Fruit fly (Drosophila melanogaster) whole organism, embryonic: ENCODE measurements around the gene papi.

Source experiments
- Adf1 ChIP-seq: fragments of 200-800 bp; sonication (Bioruptor generic); IDR thresholded peaks from 2 replicates; pipeline ENCODE4 v1.3.6; 2022; ENCODE audit warnings: missing biosample characterization, missing genetic modification characterization
- B-H2 ChIP-seq: fragments of 200-800 bp; sonication (Bioruptor generic); optimal IDR thresholded peaks from 2 replicates; lab custom pipeline; 2018; ENCODE audit warnings: missing biosample characterization, mild to moderate bottlenecking, missing genetic modification characterization
- CG10209 ChIP-seq: fragments of 200-800 bp; sonication (Bioruptor generic); optimal IDR thresholded peaks from 3 replicates; lab custom pipeline; 2017; ENCODE audit warnings: missing biosample characterization, mild to moderate bottlenecking, missing genetic modification characterization, missing genetic modification reagents
- CG10366 ChIP-seq: fragments of 200-800 bp; sonication (Bioruptor generic); IDR thresholded peaks from 2 replicates; pipeline ENCODE4 v1.3.6; 2022; ENCODE audit warnings: missing biosample characterization, missing genetic modification characterization
- CG10462 ChIP-seq: fragments of 200-800 bp; sonication (Bioruptor generic); optimal IDR thresholded peaks from 2 replicates; lab custom pipeline; 2016; ENCODE audit warnings: missing biosample characterization, missing genetic modification characterization
- CG10543 ChIP-seq: fragments of 200-800 bp; sonication (Bioruptor generic); optimal IDR thresholded peaks from 3 replicates; lab custom pipeline; 2017; ENCODE audit warnings: missing biosample characterization, mild to moderate bottlenecking, missing genetic modification characterization, moderate library complexity
- CG11085 ChIP-seq: fragments of 200-800 bp; sonication (Bioruptor generic); IDR thresholded peaks from 2 replicates; pipeline ENCODE4 v1.3.6; 2022; ENCODE audit warnings: missing biosample characterization, missing genetic modification characterization
- CG1602 ChIP-seq: fragments of 200-800 bp; sonication (Bioruptor generic); optimal IDR thresholded peaks from 3 replicates; lab custom pipeline; 2016; ENCODE audit warnings: missing biosample characterization, missing genetic modification characterization
- CG16779 ChIP-seq: fragments of 200-800 bp; sonication (Bioruptor generic); IDR thresholded peaks from 2 replicates; pipeline ENCODE4 v1.3.6; 2022; ENCODE audit warnings: missing biosample characterization, missing genetic modification characterization
- CG31224 ChIP-seq: fragments of 200-800 bp; sonication (Bioruptor generic); IDR thresholded peaks from 2 replicates; pipeline ENCODE4 v1.3.6; 2022; ENCODE audit warnings: missing biosample characterization, missing genetic modification characterization
- CG3281 ChIP-seq: fragments of 200-800 bp; sonication (Bioruptor generic); optimal IDR thresholded peaks from 3 replicates; lab custom pipeline; 2017; ENCODE audit warnings: missing biosample characterization, mild to moderate bottlenecking, missing genetic modification characterization
- CG9817 ChIP-seq: fragments of 200-800 bp; sonication (Bioruptor generic); optimal IDR thresholded peaks from 2 replicates; lab custom pipeline; 2018; ENCODE audit warnings: missing biosample characterization, mild to moderate bottlenecking, missing genetic modification characterization, moderate library complexity
- CTCF ChIP-seq: fragments of 200-800 bp; sonication (Bioruptor generic); optimal IDR thresholded peaks from 2 replicates; lab custom pipeline; 2017; ENCODE audit warnings: missing biosample characterization, mild to moderate bottlenecking, missing genetic modification characterization, moderate library complexity
- Fer1 ChIP-seq: fragments of 200-800 bp; sonication (Bioruptor generic); optimal IDR thresholded peaks from 2 replicates; lab custom pipeline; 2017; ENCODE audit warnings: missing biosample characterization, mild to moderate bottlenecking, missing genetic modification characterization
- HHEX ChIP-seq: fragments of 200-800 bp; sonication (Bioruptor generic); optimal IDR thresholded peaks from 3 replicates; lab custom pipeline; 2017; ENCODE audit warnings: missing biosample characterization, mild to moderate bottlenecking, missing genetic modification characterization, missing genetic modification reagents
- HLH3B ChIP-seq: fragments of 200-800 bp; sonication (Bioruptor generic); IDR thresholded peaks from 2 replicates; pipeline ENCODE4 v1.3.6; 2022; ENCODE audit warnings: missing biosample characterization, missing genetic modification characterization
- HLH54F ChIP-seq: fragments of 200-800 bp; sonication (Bioruptor generic); optimal IDR thresholded peaks from 3 replicates; lab custom pipeline; 2016; ENCODE audit warnings: missing biosample characterization, missing genetic modification characterization
- Jarid2 ChIP-seq: fragments of 200-800 bp; sonication (Bioruptor generic); optimal IDR thresholded peaks from 3 replicates; lab custom pipeline; 2017; ENCODE audit warnings: mild to moderate bottlenecking, missing biosample characterization, missing genetic modification reagents, missing genetic modification characterization
- Med ChIP-seq: fragments of 200-800 bp; sonication (Bioruptor generic); peaks from one replicate; lab custom pipeline; 2016; ENCODE audit warnings: missing biosample characterization, missing genetic modification characterization, mild to moderate bottlenecking, inconsistent platforms, moderate library complexity
- Neu2 ChIP-seq: fragments of 200-800 bp; sonication (Bioruptor generic); optimal IDR thresholded peaks from 3 replicates; lab custom pipeline; 2016; ENCODE audit warnings: missing biosample characterization, missing genetic modification characterization, borderline replicate concordance
- Side ChIP-seq: fragments of 200-800 bp; sonication (Bioruptor generic); optimal IDR thresholded peaks from 2 replicates; lab custom pipeline; 2016; ENCODE audit warnings: missing biosample characterization, missing genetic modification characterization
- Sry-δ ChIP-seq: fragments of 200-800 bp; sonication (Bioruptor generic); optimal IDR thresholded peaks from 2 replicates; lab custom pipeline; 2016; ENCODE audit warnings: missing biosample characterization, missing genetic modification characterization
- YL-1 ChIP-seq: fragments of 200-800 bp; sonication (Bioruptor generic); optimal IDR thresholded peaks from 3 replicates; lab custom pipeline; 2017; ENCODE audit warnings: missing biosample characterization, mild to moderate bottlenecking, missing genetic modification characterization
- abd-A ChIP-seq: fragments of 200-800 bp; sonication (Bioruptor generic); optimal IDR thresholded peaks from 3 replicates; lab custom pipeline; 2019; ENCODE audit warnings: missing biosample characterization, mild to moderate bottlenecking, missing genetic modification characterization, moderate library complexity
- bcd ChIP-seq: fragments of 200-800 bp; sonication (Bioruptor generic); optimal IDR thresholded peaks from 2 replicates; lab custom pipeline; 2017; ENCODE audit warnings: missing biosample characterization, mild to moderate bottlenecking, missing genetic modification characterization
- chinmo ChIP-seq: fragments of 200-800 bp; sonication (Bioruptor generic); IDR thresholded peaks from 4 replicates; pipeline ENCODE4 v1.3.6; 2022; ENCODE audit warnings: missing biosample characterization, missing genetic modification characterization; ENCODE audit not compliant: partially characterized antibody
- ci ChIP-seq: fragments of 200-800 bp; sonication (Bioruptor generic); IDR thresholded peaks from 3 replicates; pipeline ENCODE4 v1.3.6; 2022; ENCODE audit warnings: missing biosample characterization, missing genetic modification characterization
- croc ChIP-seq: fragments of 200-800 bp; sonication (Bioruptor generic); conservative IDR thresholded peaks from 3 replicates; pipeline ENCODE4 v1.3.6; 2022; ENCODE audit warnings: missing biosample characterization, missing genetic modification characterization
- cwo ChIP-seq: fragments of 200-800 bp; sonication (Bioruptor generic); optimal IDR thresholded peaks from 3 replicates; lab custom pipeline; 2017; ENCODE audit warnings: missing biosample characterization, missing genetic modification characterization, mild to moderate bottlenecking, moderate library complexity, missing genetic modification reagents
- her ChIP-seq: fragments of 200-800 bp; sonication (Bioruptor generic); optimal IDR thresholded peaks from 2 replicates; lab custom pipeline; 2016; ENCODE audit warnings: missing biosample characterization, missing genetic modification characterization
- hkb ChIP-seq, 2 experiments: fragments of 200-800 bp in 1 of 2; fragments of >200 bp in 1 of 2; sonication (Bioruptor generic) in 1 of 2; IDR thresholded peaks in 1 of 2; optimal IDR thresholded peaks in 1 of 2; 2 replicates each; pipeline versions ENCODE4 v1.3.6 to Lab custom; 2017 to 2022; ENCODE audit warnings: missing biosample characterization in 1 of 2, missing genetic modification characterization in 1 of 2
- hth ChIP-seq: fragments of >200 bp; optimal IDR thresholded peaks from 2 replicates; lab custom pipeline; 2017; ENCODE audit warnings: inconsistent platforms
- onecut ChIP-seq: fragments of 200-800 bp; sonication (Bioruptor generic); IDR thresholded peaks from 2 replicates; pipeline ENCODE4 v1.3.6; 2022; ENCODE audit warnings: missing biosample characterization, missing genetic modification characterization
- p53 ChIP-seq: fragments of 200-800 bp; sonication (Bioruptor generic); optimal IDR thresholded peaks from 2 replicates; lab custom pipeline; 2016; ENCODE audit warnings: missing biosample characterization, missing genetic modification characterization
- scrt ChIP-seq: fragments of 200-800 bp; sonication (Bioruptor generic); optimal IDR thresholded peaks from 2 replicates; lab custom pipeline; 2018; ENCODE audit warnings: missing biosample characterization, mild to moderate bottlenecking, missing genetic modification characterization, moderate library complexity
- sd ChIP-seq: fragments of 200-800 bp; sonication (Bioruptor generic); optimal IDR thresholded peaks from 3 replicates; lab custom pipeline; 2018; ENCODE audit warnings: missing biosample characterization, mild to moderate bottlenecking, missing genetic modification characterization, moderate library complexity
- seq ChIP-seq: fragments of 200-800 bp; sonication (Bioruptor generic); IDR thresholded peaks from 2 replicates; pipeline ENCODE4 v1.3.6; 2022; ENCODE audit warnings: missing biosample characterization, missing genetic modification characterization
- shn ChIP-seq: fragments of 200-800 bp; sonication (Bioruptor generic); optimal IDR thresholded peaks from 3 replicates; lab custom pipeline; 2016; ENCODE audit warnings: missing biosample characterization, missing genetic modification characterization
- ssp ChIP-seq: fragments of 200-800 bp; sonication (Bioruptor generic); IDR thresholded peaks from 2 replicates; pipeline ENCODE4 v1.3.6; 2022; ENCODE audit warnings: missing biosample characterization, missing genetic modification characterization
- stwl ChIP-seq: fragments of 200-800 bp; sonication (Bioruptor generic); optimal IDR thresholded peaks from 3 replicates; lab custom pipeline; 2018; ENCODE audit warnings: missing biosample characterization, mild to moderate bottlenecking, missing genetic modification characterization, moderate library complexity
- tap ChIP-seq: fragments of 200-800 bp; optimal IDR thresholded peaks from 3 replicates; lab custom pipeline; 2019; ENCODE audit warnings: missing biosample characterization, mild to moderate bottlenecking, missing genetic modification characterization, moderate library complexity
- tgo ChIP-seq: fragments of 200-800 bp; sonication (Bioruptor generic); IDR thresholded peaks from 3 replicates; pipeline ENCODE4 v1.3.6; 2022; ENCODE audit warnings: missing biosample characterization, missing genetic modification characterization
- tin ChIP-seq: fragments of 200-800 bp; sonication (Bioruptor generic); optimal IDR thresholded peaks from 3 replicates; lab custom pipeline; 2016; ENCODE audit warnings: missing biosample characterization, missing genetic modification characterization
- tio ChIP-seq: fragments of 200-800 bp; sonication (Bioruptor generic); optimal IDR thresholded peaks from 2 replicates; lab custom pipeline; 2017; ENCODE audit warnings: missing biosample characterization, missing genetic modification characterization, inconsistent platforms
- tx ChIP-seq: fragments of 200-800 bp; sonication (Bioruptor generic); optimal IDR thresholded peaks from 2 replicates; lab custom pipeline; 2016; ENCODE audit warnings: missing biosample characterization, missing genetic modification characterization
- yki ChIP-seq: fragments of >200 bp; optimal IDR thresholded peaks from 3 replicates; lab custom pipeline; 2018
- z ChIP-seq: fragments of 200-800 bp; sonication (Bioruptor generic); IDR thresholded peaks from 3 replicates; pipeline ENCODE4 v1.3.6; 2022; ENCODE audit warnings: missing biosample characterization, missing genetic modification characterization
- zfh1 ChIP-seq: fragments of 200-800 bp; sonication (Bioruptor generic); IDR thresholded peaks from 3 replicates; pipeline ENCODE4 v1.3.6; 2022; ENCODE audit warnings: missing biosample characterization, missing genetic modification characterization

papi gene

DNA sequence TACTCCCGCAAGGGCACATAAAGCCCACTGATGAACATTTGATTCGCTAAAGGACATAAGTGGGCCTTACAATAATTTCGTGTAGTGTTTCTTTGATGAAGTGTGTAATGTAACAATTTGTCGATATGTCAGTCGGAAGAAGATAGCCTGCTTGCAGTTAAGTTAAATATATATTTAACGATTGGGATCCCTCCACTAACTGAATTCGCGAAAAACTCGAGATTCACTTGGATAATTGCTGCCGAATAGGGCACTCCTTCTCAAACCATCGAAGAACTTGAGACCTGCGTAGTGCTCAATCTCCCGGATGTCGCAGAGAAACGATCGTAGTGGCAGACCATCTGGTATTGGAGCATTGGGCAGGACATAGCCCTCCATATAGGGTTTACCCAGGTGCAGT is 17.6 kb downstream of the papi start, which contains the start of gene Tengl3:
Gene Tengl3, minus strand, starts transcription at position 101 of the 400 bp plus-strand sequence.
- TF ChIP-seq HHEX (no peak), p53 (GFP tag; lab: Kevin White, UChicago) (no peak), croc (GFP tag; lab: Robert Waterston, UW) (no peak), CG3281 (GFP tag; lab: Kevin White, UChicago) (no peak), B-H2 (GFP tag; lab: Kevin White, UChicago) (no peak), z (GFP tag; lab: Robert Waterston, UW) (no peak), CG1602 (GFP tag; lab: Kevin White, UChicago) (no peak), CG9817 (tag; lab: Kevin White, UChicago) (no peak), tin (GFP tag; lab: Kevin White, UChicago) (no peak), Neu2 (GFP tag; lab: Kevin White, UChicago) (no peak), Adf1 (GFP tag; lab: Robert Waterston, UW) (no peak), Jarid2 (no peak), CG10543 (GFP tag; lab: Kevin White, UChicago) (no peak), HLH54F (GFP tag; lab: Kevin White, UChicago) (no peak), seq (no peak), CG16779 (GFP tag; lab: Robert Waterston, UW) (no peak), zfh1 (GFP tag; lab: Robert Waterston, UW) (no peak), bcd (GFP tag; lab: Kevin White, UChicago) (no peak), ssp (GFP tag; lab: Robert Waterston, UW) (no peak), tgo (GFP tag; lab: Robert Waterston, UW) (no peak)

DNA sequence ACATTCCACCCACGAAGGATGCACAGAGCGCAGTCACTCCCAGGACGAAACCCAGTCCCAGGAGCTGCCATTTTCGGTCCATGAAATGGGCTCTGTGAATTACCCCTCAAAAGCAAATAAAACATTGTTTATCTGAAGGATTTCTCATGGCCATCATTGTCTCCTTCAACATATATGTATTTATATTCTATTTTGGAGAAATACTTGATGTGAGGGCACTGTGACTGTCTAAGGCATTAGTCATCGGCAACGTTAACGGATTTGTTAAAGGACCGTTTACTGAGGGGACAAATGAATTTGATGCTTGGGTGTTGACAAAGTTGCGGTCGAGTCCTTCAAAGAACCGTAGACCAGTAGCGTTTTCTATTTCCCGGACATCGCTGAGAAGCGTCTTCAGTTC is 18.7 kb downstream of the papi start, which contains the start of gene Tengl2:
Gene Tengl2, minus strand, starts transcription at position 101 of the 400 bp plus-strand sequence.
- TF ChIP-seq yki (lab: Kevin White, UChicago) (no peak), scrt (no peak), Fer1 (GFP tag; lab: Kevin White, UChicago) (no peak), YL-1 (GFP tag; lab: Kevin White, UChicago) (no peak), Neu2 (GFP tag; lab: Kevin White, UChicago) (no peak)

DNA sequence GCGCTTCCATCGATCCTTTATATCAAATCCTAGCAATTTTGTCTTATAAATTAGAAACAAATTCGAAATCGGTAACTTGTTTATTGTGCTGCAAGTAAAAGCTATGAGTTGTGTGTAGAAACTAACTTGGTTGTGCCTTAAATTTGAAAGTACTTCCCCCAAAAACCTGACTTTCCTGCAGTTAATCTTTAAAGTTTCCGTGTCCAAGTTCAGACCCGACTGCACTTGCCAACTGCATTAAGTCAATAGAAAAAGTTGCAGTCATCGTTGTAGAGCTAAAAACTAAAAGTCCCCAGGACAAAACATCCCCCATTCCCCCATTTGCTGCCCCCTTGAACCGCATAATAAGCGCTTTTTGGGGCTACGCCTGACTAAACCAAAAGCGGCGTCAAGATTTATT is 19.9 kb downstream of the papi start, which contains the start of gene Tengl1:
Gene Tengl1, minus strand, starts transcription at position 101 of the 400 bp plus-strand sequence.
- TF ChIP-seq tx (GFP tag; lab: Kevin White, UChicago) (no peak), CG10462 (no peak), CG10209 (GFP tag; lab: Kevin White, UChicago) (no peak), shn (GFP tag; lab: Kevin White, UChicago) (no peak), CG31224 (GFP tag; lab: Robert Waterston, UW) (no peak), Side (GFP tag; lab: Kevin White, UChicago) (no peak), hkb (optimal IDR thresholded peaks at IDR 0.05; lab: Kevin White, UChicago) (no peak), hkb (GFP tag; IDR thresholded peaks at IDR 0.05; lab: Robert Waterston, UW) (no peak), CG9817 (tag; lab: Kevin White, UChicago) (no peak), chinmo (GFP tag; lab: Robert Waterston, UW) (no peak)

- TF ChIP-seq HLH3B (GFP tag; lab: Robert Waterston, UW) (no peak), cwo (GFP tag; lab: Kevin White, UChicago) (no peak), CG10366 (GFP tag; lab: Robert Waterston, UW) (no peak), yki (lab: Kevin White, UChicago) (peak; percentile 87), CG11085 (no peak), HLH54F (GFP tag; lab: Kevin White, UChicago) (no peak), her (GFP tag; lab: Kevin White, UChicago) (no peak), Med (GFP tag; lab: Kevin White, UChicago) (peak; percentile 80), tap (tag; lab: Kevin White, UChicago) (no peak), abd-A (tag; lab: Kevin White, UChicago) (no peak), CTCF (GFP tag; lab: Kevin White, UChicago) (no peak), hth (lab: Kevin White, UChicago) (no peak), stwl (tag; lab: Kevin White, UChicago) (no peak), CG31224 (GFP tag; lab: Robert Waterston, UW) (no peak), tio (GFP tag; lab: Kevin White, UChicago) (no peak), ci (GFP tag; lab: Robert Waterston, UW) (peak; percentile 52; the same call in 1 of the 3 replicates), sd (tag; lab: Kevin White, UChicago) (no peak), onecut (GFP tag; lab: Robert Waterston, UW) (0 out of 2 replicates have a peak, but pooled peaks have one; percentile 9), Sry-δ (GFP tag; lab: Kevin White, UChicago) (no peak)
These were observed 21.6 kb downstream of the papi start, which contains the start of gene CG4267 for dm6 chr2L:2242139-2242538. TSS of gene CG4267 (plus strand) at chr2L:2242378.
